Fruit fly (Drosophila melanogaster) whole organism, larva: Measurements from ENCODE around the gene CG31637.

Experiments used
- noc ChIP-seq: fragments of 200-800 bp; sonication (Bioruptor generic); optimal IDR thresholded peaks from 3 replicates; lab custom pipeline; 2019; ENCODE audit warnings: missing biosample characterization, mild to moderate bottlenecking, missing genetic modification characterization, moderate library complexity

Gene CG31637

DNA sequence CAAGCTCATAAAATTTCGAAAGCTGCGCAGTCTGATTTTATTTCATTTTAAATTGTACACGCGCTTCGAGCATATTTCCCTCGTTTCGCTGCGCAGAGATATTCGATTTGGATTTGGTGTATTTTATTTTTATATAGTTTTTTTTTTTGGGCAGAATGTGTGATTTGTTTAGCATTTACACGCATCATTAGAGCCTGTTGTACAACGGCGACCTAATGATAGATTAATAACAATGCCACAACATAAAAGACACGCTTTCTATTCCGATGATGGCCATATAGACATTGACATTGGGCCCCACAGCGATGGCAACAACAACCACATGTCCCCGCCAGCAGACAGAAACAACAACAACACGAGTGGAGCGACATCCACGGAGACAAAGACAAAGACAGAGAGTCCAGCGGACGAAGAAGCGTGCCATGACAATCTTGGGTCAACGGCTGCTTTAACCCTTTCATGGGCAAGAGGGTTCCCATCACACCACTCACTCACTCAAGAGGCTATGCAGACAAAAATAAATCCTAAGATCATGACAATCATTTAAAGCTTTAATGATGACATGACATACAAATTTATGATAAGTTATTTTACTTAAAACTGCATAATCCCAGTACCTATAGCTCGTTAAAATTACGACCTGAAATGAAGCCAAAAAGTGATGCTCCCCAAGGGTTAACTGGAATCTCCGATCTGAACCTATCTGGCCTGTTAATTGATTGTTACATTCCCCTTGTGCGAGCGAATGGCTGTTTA lies 54.8 kb downstream of the CG31637 start:
- TF ChIP-seq noc (tag; lab: Kevin White, UChicago): no peak

DNA sequence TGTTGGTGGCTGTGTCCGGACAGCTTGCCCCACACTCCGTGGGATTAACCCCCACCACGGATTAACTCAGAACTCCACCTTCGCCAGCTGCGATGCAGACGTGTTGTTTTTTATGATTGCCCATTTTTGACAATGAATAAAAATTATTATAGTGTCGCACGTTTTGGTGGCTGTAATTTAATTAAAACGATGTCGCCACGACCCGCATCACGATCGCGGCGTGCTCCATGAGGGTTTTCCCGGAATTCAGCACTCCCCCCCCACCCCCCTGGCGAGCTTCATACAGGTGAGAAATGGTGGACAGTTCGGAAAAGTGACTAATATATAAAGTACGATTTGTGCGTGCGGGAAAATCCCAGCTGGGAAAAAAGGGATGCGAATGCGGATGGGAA lies 55.3 kb downstream of the CG31637 start:
- TF ChIP-seq noc (tag; lab: Kevin White, UChicago): no peak

DNA sequence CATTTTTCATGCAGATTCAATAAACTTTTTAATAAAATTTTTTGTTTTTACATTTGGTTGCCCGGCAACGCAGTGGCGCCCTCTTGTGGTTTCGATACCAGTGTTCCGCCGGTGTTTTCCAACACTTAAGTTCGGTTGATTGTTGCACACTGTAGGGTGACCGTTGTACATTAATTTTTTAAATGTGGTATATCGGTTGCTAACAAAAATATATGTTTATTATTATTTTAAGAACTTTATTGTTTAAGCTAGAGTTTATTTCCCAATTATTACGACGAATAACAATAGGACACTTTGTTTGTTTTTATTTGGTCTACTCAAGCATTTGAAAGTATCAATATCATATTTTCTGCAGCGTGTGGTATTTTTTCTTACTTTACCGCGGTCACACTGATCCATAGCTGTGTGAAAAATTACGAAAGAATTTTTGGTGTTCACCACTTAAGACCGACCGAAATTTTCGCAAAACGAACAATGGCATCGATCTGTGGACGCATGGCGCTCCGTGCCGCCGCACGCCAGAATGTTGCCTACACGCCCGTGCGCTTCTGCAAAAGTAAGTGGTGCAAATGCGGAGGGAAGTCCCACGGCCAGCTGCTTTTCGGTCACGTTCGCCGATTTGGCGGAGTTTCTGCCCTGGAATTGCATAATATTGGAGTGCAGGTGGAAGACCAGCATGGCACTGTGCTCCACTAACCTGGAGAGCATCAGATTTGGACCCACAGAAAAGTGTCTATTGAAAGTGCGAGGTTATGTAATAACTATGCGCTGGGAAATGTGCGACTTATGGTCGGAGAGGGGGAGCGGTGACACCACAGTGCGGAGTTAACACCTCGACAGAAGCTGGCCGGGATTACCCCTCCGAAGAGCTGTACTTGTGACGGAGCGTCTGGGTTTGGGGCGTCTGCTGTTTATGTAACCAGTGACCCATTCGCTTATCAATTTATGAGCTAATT lies 59.3 kb downstream of the CG31637 start, which contains the start of the genes IFT52 and COX5B:
Gene IFT52 (minus strand): TSS at position 74 of the 956 bp plus-strand sequence.
Gene COX5B (plus strand): TSS at position 372 of the 956 bp plus-strand sequence.
- TF ChIP-seq noc (tag; lab: Kevin White, UChicago): no peak

DNA sequence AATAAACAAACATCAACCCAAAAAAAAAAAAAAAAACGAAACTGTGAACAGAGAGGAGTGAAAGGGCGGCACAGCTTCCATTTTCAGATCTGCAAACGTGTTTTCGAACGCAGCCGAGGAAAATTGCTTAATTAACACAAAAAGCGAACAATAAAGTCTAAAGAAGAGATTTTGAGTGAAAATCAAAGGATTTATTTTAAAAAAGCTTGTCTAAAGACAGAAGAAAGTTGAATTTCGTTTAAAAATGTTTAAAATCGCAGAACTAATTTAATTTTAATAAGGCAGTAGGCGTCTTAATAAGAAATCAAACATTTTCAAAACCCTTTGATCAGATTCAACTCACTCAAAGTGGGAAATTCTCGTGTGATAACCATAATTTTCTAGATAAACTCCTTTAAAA lies 60.7 kb downstream of the CG31637 start, which contains the start of gene COX5BL:
Gene COX5BL (plus strand): TSS at position 301 of the 400 bp plus-strand sequence.
- TF ChIP-seq noc (tag; lab: Kevin White, UChicago): no peak

DNA sequence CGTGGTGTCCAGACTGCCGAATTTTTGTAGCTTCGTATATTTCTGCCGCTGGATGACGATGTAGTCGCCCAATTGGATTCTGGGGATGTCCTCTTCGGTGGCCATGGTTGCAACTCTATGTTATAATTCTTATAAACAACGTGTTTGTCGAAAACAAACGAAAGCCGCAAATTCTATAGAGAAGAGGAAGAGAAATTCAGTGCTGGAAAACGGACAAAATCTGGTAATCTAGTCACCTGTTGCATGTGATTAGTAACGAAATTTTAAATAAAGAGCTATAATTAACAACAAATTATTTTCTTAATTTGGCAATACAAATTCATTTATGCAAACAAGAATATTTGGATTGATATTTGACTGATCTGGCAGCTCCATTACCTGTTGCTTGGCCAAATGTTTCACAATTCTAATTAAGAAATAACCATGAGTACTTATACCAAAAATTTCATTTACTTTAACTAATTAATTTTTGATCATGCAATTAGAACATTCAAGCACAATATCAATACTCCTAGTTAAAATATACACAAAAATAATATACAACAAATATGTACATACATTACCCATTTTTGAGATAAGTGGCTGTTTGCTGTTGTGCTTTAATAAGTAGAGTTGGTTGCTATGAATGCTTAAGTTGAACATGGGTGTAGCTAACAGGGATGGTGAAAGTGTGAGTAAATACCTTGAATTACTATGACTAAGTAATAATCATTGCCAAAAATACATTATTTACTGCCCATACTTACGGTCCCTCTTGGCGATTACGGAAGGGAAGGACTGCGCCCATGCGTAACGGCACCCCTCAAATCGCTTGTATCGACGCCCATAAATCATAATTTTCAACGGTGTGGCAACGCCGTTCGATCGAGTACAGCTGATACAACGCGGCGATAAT lies 63.3 kb downstream of the CG31637 start, which contains the start of the genes Trmt6 and Ent2:
Gene Trmt6 (minus strand): TSS at position 827 of the 895 bp plus-strand sequence.
Gene Ent2 (plus strand): TSS at position 863 of the 895 bp plus-strand sequence.
- peak; percentile 95 for TF ChIP-seq noc (tag; lab: Kevin White, UChicago)

DNA sequence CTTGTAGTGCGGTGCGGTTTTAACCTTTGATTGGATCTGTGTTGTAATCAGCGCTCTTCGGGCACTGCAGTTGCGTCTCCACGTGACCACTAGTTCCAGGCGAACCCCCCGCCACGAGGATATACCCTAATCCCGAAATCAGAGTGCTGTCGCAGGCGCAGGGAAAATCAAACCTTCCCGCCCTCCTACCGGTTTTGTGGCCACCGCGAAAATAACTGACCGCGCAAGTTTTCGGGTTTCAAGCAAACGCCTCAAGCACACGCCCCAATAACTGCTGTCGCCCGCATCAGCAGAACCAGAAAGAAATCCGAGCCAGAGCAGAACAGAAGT lies 63.9 kb downstream of the CG31637 start:
- TF ChIP-seq noc (tag; lab: Kevin White, UChicago): no peak

DNA sequence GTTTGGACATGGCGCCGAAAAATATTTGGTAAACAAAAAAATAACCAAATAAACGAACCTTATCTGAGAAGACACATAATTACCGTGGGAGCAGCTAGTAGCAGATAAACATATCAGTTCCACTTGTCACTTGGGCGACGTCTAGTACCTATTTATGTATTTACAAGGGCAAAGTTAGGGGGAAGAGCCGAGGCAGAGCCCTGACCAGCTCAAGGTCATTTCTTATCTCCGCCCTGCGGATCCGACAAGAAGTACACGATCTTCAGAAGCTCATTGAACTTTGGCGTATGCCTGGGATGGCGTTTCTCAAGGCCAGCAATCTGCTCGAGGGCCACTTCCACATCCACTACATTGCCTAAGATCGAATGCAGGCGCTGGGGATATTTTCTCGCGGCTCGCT lies 66.5 kb downstream of the CG31637 start:
- TF ChIP-seq noc (tag; lab: Kevin White, UChicago): peak; percentile 32

DNA sequence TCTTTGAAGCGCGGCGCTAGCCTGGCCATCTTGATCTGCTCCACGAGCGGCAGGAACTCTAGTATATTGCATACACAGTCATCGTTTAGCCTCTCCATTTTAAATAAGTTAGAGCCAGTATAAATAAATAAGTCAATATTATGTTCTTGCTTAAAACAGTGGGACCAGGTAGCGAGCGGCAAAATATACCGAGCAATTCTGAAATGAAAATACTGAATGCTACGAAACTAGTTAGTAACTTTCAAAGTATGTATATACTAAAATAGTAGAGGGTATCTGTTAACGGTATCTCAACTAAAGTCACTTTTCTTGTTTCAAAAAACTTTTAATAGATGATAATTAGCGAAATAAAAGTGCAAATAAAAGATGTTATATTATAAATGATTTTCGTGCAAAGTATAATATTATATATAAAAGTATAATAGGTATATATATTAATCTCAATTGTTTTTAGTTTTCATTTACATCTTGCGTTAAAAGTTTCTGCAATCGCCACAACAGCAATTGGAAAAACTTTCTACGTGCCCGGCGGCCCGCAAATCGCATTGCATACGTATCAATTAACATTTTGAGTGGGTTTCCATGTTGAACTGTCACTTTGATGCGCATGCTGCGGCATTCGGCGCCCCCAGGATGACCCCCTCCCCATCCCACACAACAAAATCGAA lies 67.7 kb downstream of the CG31637 start, which contains the start of gene CG13766:
Gene CG13766 (minus strand): TSS at position 162 of the 668 bp plus-strand sequence.
- no peak for TF ChIP-seq noc (tag; lab: Kevin White, UChicago)
